Worm (Caenorhabditis elegans) whole organism, L1 larva: ENCODE results near the gene vit-2.

Experiments used
- C16A3.4 ChIP-seq: fragments of 150-350 bp; optimal IDR thresholded peaks from 2 replicates; lab custom pipeline; 2014; ENCODE audit warnings: missing biosample characterization, missing genetic modification characterization
- F16B12.6 ChIP-seq: fragments of 150-350 bp; optimal IDR thresholded peaks from 2 replicates; lab custom pipeline; 2014; ENCODE audit warnings: missing biosample characterization, missing genetic modification characterization
- Y116A8C.19 ChIP-seq: sonication (generic microtip); optimal IDR thresholded peaks from 2 replicates; lab custom pipeline; 2016; ENCODE audit warnings: missing compliant biosample characterization, missing genetic modification characterization, borderline replicate concordance
- blmp-1 ChIP-seq: fragments of 150-350 bp; optimal IDR thresholded peaks from 2 replicates; lab custom pipeline; 2014; ENCODE audit warnings: missing biosample characterization, missing genetic modification characterization
- ceh-82 ChIP-seq, 3 experiments: fragments of 150-350 bp in 1 of 3; sonication (generic microtip) in 2 of 3; optimal IDR thresholded peaks; 2 replicates each; lab custom pipeline; 2014 to 2017; ENCODE audit warnings: missing biosample characterization in 3 of 3, missing genetic modification characterization in 3 of 3
- ces-1 ChIP-seq: fragments of 150-350 bp; optimal IDR thresholded peaks from 2 replicates; lab custom pipeline; 2014; ENCODE audit warnings: missing biosample characterization, missing genetic modification reagents, missing genetic modification characterization
- dpl-1 ChIP-seq, 3 experiments: fragments of 150-350 bp in 2 of 3; sonication (generic microtip) in 1 of 3; optimal IDR thresholded peaks; 2 replicates each; lab custom pipeline; 2014 to 2017; ENCODE audit warnings: missing biosample characterization in 3 of 3, missing genetic modification characterization in 3 of 3, missing genetic modification reagents in 3 of 3
- dsc-1 ChIP-seq: sonication (generic microtip); optimal IDR thresholded peaks from 2 replicates; lab custom pipeline; 2016; ENCODE audit warnings: mild to moderate bottlenecking, missing genetic modification characterization, missing compliant biosample characterization
- efl-1 ChIP-seq, 4 experiments: fragments of 150-350 bp; optimal IDR thresholded peaks in 3 of 4; peaks in 1 of 4; 1 replicate in 1 of 4; 2 replicates in 3 of 4; lab custom pipeline; 2014; ENCODE audit warnings: missing biosample characterization in 2 of 4, missing genetic modification characterization in 2 of 4, missing genetic modification reagents in 2 of 4
- efl-3 ChIP-seq: fragments of 200-800 bp; sonication (Bioruptor generic); optimal IDR thresholded peaks from 2 replicates; lab custom pipeline; 2018; ENCODE audit warnings: mild to moderate bottlenecking, missing genetic modification characterization, missing compliant biosample characterization
- egl-13 ChIP-seq: sonication (generic microtip); optimal IDR thresholded peaks from 2 replicates; lab custom pipeline; 2016; ENCODE audit warnings: missing genotype, missing genetic modification reagents, missing genetic modification characterization, missing compliant biosample characterization
- elt-2 ChIP-seq: sonication (generic microtip); optimal IDR thresholded peaks from 2 replicates; lab custom pipeline; 2016; ENCODE audit warnings: missing genetic modification characterization, mild to moderate bottlenecking, inconsistent platforms, missing compliant biosample characterization, missing genetic modification reagents
- elt-3 ChIP-seq, 6 experiments: fragments of 150-350 bp in 1 of 6; sonication (generic microtip); optimal IDR thresholded peaks; 2 replicates each; lab custom pipeline; 2017 to 2018; ENCODE audit warnings: missing biosample characterization in 6 of 6, missing genetic modification characterization in 6 of 6, inconsistent platforms in 1 of 6
- ets-5 ChIP-seq: fragments of 200-800 bp; sonication (Bioruptor generic); IDR thresholded peaks from 2 replicates; pipeline ENCODE4 v1.3.6; 2022; ENCODE audit warnings: missing genetic modification characterization, missing compliant biosample characterization
- fkh-10 ChIP-seq: sonication (generic microtip); optimal IDR thresholded peaks from 2 replicates; lab custom pipeline; 2017; ENCODE audit warnings: missing biosample characterization, missing genetic modification reagents, missing genetic modification characterization
- grh-1 ChIP-seq: fragments of 200-800 bp; sonication (Bioruptor generic); IDR thresholded peaks from 2 replicates; pipeline ENCODE4 v1.3.6; 2022; ENCODE audit warnings: missing genetic modification reagents, missing genetic modification characterization, missing compliant biosample characterization
- hlh-17 ChIP-seq: fragments of 200-800 bp; sonication (Bioruptor generic); optimal IDR thresholded peaks from 2 replicates; lab custom pipeline; 2018; ENCODE audit warnings: missing genetic modification characterization, mild to moderate bottlenecking, missing compliant biosample characterization, moderate library complexity, borderline replicate concordance
- irx-1 ChIP-seq: sonication (generic microtip); optimal IDR thresholded peaks from 2 replicates; lab custom pipeline; 2016; ENCODE audit warnings: missing genetic modification characterization, missing compliant biosample characterization
- jun-1 ChIP-seq: fragments of 150-350 bp; optimal IDR thresholded peaks from 2 replicates; lab custom pipeline; 2014; ENCODE audit warnings: missing biosample characterization, missing genetic modification reagents, missing genetic modification characterization
- lin-14 ChIP-seq: fragments of 200-800 bp; sonication (Bioruptor generic); optimal IDR thresholded peaks from 2 replicates; lab custom pipeline; 2018; ENCODE audit warnings: mild to moderate bottlenecking, missing genetic modification characterization, moderate library complexity, missing compliant biosample characterization
- lin-35 ChIP-seq, 2 experiments: fragments of 150-350 bp; optimal IDR thresholded peaks; 2 replicates each; lab custom pipeline; 2014; ENCODE audit warnings: missing biosample characterization in 2 of 2, missing genetic modification characterization in 2 of 2, missing genetic modification reagents in 2 of 2
- lsy-2 ChIP-seq, 2 experiments: fragments of 150-350 bp; optimal IDR thresholded peaks; 2 replicates each; lab custom pipeline; 2014; ENCODE audit warnings: missing biosample characterization in 2 of 2, missing genetic modification characterization in 2 of 2
- mdl-1 ChIP-seq, 2 experiments: fragments of 150-350 bp; optimal IDR thresholded peaks; 2 replicates each; lab custom pipeline; 2014 to 2017; ENCODE audit warnings: missing biosample characterization in 2 of 2, missing genetic modification characterization in 2 of 2, inconsistent platforms in 1 of 2
- mep-1 ChIP-seq: fragments of 150-350 bp; optimal IDR thresholded peaks from 2 replicates; lab custom pipeline; 2014; ENCODE audit warnings: missing biosample characterization, missing genetic modification characterization
- nhr-11 ChIP-seq: fragments of 150-350 bp; optimal IDR thresholded peaks from 2 replicates; lab custom pipeline; 2014; ENCODE audit warnings: missing biosample characterization, missing genetic modification characterization
- nhr-12 ChIP-seq: sonication (generic microtip); optimal IDR thresholded peaks from 2 replicates; lab custom pipeline; 2017; ENCODE audit warnings: missing biosample characterization, missing genetic modification characterization
- nhr-19 ChIP-seq: fragments of 200-800 bp; sonication (Bioruptor generic); conservative IDR thresholded peaks from 2 replicates; pipeline ENCODE4 v1.3.6; 2022; ENCODE audit warnings: missing genetic modification characterization, missing compliant biosample characterization
- nhr-20 ChIP-seq: sonication (generic microtip); optimal IDR thresholded peaks from 2 replicates; lab custom pipeline; 2016; ENCODE audit warnings: mild to moderate bottlenecking, missing genetic modification characterization, missing compliant biosample characterization
- nhr-47 ChIP-seq: sonication (generic microtip); optimal IDR thresholded peaks from 2 replicates; lab custom pipeline; 2016; ENCODE audit warnings: mild to moderate bottlenecking, missing genetic modification characterization, moderate library complexity, missing compliant biosample characterization
- nhr-71 ChIP-seq: sonication (generic microtip); optimal IDR thresholded peaks from 2 replicates; lab custom pipeline; 2016; ENCODE audit warnings: mild to moderate bottlenecking, missing genetic modification characterization, moderate library complexity, missing compliant biosample characterization
- nhr-77 ChIP-seq: fragments of 150-350 bp; optimal IDR thresholded peaks from 2 replicates; lab custom pipeline; 2014; ENCODE audit warnings: missing biosample characterization, missing genetic modification characterization
- nhr-85 ChIP-seq: sonication (generic microtip); peaks from one replicate; lab custom pipeline; 2016; ENCODE audit warnings: missing genetic modification characterization, inconsistent platforms, missing compliant biosample characterization
- nhr-90 ChIP-seq: sonication (generic microtip); optimal IDR thresholded peaks from 2 replicates; lab custom pipeline; 2016; ENCODE audit warnings: mild to moderate bottlenecking, missing genetic modification characterization, missing compliant biosample characterization; ENCODE audit not compliant: poor library complexity
- pax-3 ChIP-seq: fragments of 200-800 bp; sonication (Bioruptor generic); optimal IDR thresholded peaks from 2 replicates; lab custom pipeline; 2018; ENCODE audit warnings: mild to moderate bottlenecking, missing genetic modification characterization, moderate library complexity, missing compliant biosample characterization
- pqm-1 ChIP-seq: sonication (generic microtip); optimal IDR thresholded peaks from 3 replicates; lab custom pipeline; 2017; ENCODE audit warnings: missing biosample characterization, missing genetic modification characterization
- rnt-1 ChIP-seq: sonication (generic microtip); optimal IDR thresholded peaks from 2 replicates; lab custom pipeline; 2016; ENCODE audit warnings: mild to moderate bottlenecking, missing genetic modification characterization, moderate library complexity, missing compliant biosample characterization
- skn-1 ChIP-seq: fragments of 150-350 bp; optimal IDR thresholded peaks from 2 replicates; lab custom pipeline; 2014; ENCODE audit warnings: missing biosample characterization, missing genetic modification characterization
- snpc-4 ChIP-seq: fragments of 150-350 bp; optimal IDR thresholded peaks from 2 replicates; lab custom pipeline; 2014; ENCODE audit warnings: missing biosample characterization, missing genetic modification characterization
- snu-23 ChIP-seq: sonication (generic microtip); optimal IDR thresholded peaks from 2 replicates; lab custom pipeline; 2016; ENCODE audit warnings: missing genetic modification characterization, missing compliant biosample characterization
- sox-4 ChIP-seq: sonication (generic microtip); optimal IDR thresholded peaks from 2 replicates; lab custom pipeline; 2016; ENCODE audit warnings: missing genetic modification characterization, missing compliant biosample characterization
- sptf-1 ChIP-seq: fragments of 150-350 bp; optimal IDR thresholded peaks from 2 replicates; lab custom pipeline; 2014; ENCODE audit warnings: missing biosample characterization, missing genetic modification characterization
- swsn-7 ChIP-seq: sonication (generic microtip); optimal IDR thresholded peaks from 2 replicates; lab custom pipeline; 2016; ENCODE audit warnings: missing genetic modification characterization, missing compliant biosample characterization
- tbx-2 ChIP-seq: sonication (generic microtip); optimal IDR thresholded peaks from 2 replicates; lab custom pipeline; 2016; ENCODE audit warnings: missing genetic modification characterization, missing compliant biosample characterization
- tlp-1 ChIP-seq: fragments of 150-350 bp; optimal IDR thresholded peaks from 2 replicates; lab custom pipeline; 2014; ENCODE audit warnings: missing biosample characterization, missing genetic modification characterization
- unc-30 ChIP-seq: sonication (generic microtip); optimal IDR thresholded peaks from 2 replicates; lab custom pipeline; 2017; ENCODE audit warnings: missing biosample characterization, missing genetic modification characterization
- unc-62 ChIP-seq: fragments of 150-350 bp; optimal IDR thresholded peaks from 2 replicates; lab custom pipeline; 2014; ENCODE audit warnings: missing biosample characterization, missing genetic modification reagents, missing genetic modification characterization
- unc-98 ChIP-seq: fragments of 200-800 bp; sonication (Bioruptor generic); IDR thresholded peaks from 2 replicates; pipeline ENCODE4 v1.3.6; 2022; ENCODE audit warnings: missing genetic modification characterization, missing compliant biosample characterization
- xbp-1 ChIP-seq: sonication (generic microtip); optimal IDR thresholded peaks from 2 replicates; lab custom pipeline; 2016; ENCODE audit warnings: missing genetic modification characterization, missing compliant biosample characterization
- zip-4 ChIP-seq: fragments of 200-800 bp; sonication (Bioruptor generic); optimal IDR thresholded peaks from 2 replicates; lab custom pipeline; 2018; ENCODE audit warnings: mild to moderate bottlenecking, missing genetic modification characterization, moderate library complexity, missing compliant biosample characterization
- ztf-4 ChIP-seq: fragments of 150-350 bp; optimal IDR thresholded peaks from 2 replicates; lab custom pipeline; 2014; ENCODE audit warnings: missing biosample characterization, missing genetic modification characterization

Gene vit-2

DNA sequence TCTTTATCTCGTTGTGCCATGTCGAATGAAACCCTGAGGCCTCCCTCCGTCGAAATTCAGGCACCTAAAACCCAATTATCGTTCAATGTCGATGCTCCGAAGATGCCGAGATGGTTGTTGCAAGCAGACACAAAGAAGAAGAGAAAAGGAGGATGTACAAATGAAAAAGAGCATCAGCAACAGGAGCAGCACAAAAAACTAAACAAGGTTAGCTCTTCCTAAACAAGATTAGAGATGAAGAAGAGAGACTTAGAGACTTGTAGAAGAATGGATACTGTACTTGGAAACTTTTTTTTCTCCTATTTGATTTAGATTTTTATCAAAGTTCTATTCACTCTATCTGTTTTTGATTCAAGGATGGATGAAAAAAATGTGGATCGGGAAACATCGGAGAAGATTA is 16.7 kb downstream of the vit-2 start:
- TF ChIP-seq fkh-10 (GFP tag; lab: Kevin White, UChicago) (peak; percentile 93), tbx-2 (tag; lab: Kevin White, UChicago) (peak; percentile 41), dpl-1 (GFP tag; optimal IDR thresholded peaks at IDR 0.05; lab: Kevin White, UChicago) (no peak), ces-1 (GFP tag; lab: Kevin White, UChicago) (peak; percentile 94), sptf-1 (no peak), lin-14 (GFP tag; lab: Kevin White, UChicago) (peak; percentile 81), lsy-2 (tag; optimal IDR thresholded peaks at IDR 0.05; lab: Kevin White, UChicago) (peak; percentile 11 to 52), pax-3 (tag; lab: Kevin White, UChicago) (no peak)

DNA sequence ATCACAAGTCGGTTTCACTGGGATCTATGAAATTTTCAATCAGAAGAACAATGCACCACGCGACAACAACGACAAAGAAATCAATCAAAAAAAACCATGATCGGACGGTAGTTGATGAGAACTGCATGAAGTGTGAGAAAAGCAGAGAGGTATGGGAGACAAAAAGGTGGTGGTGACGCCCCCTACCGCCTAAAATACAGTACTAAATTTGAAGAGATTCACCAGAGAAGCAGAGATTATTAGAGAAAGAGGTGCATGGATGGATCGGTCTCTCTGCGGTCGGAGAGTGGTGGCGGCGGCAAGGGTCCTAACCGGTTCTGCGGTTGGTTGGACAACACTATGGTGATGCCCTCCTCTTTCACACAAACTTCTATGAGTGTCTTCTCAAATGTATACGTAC is 18.4 kb downstream of the vit-2 start:
- no peak for TF ChIP-seq efl-3 (GFP tag; lab: Kevin White, UChicago)
- TF ChIP-seq mep-1 (tag; lab: Kevin White, UChicago), result peak; percentile 48
- peak; percentile 47 for TF ChIP-seq nhr-19 (GFP tag; lab: Robert Waterston, UW)
- no peak for TF ChIP-seq unc-62 (GFP tag; lab: Kevin White, UChicago)
- TF ChIP-seq nhr-47 (tag; lab: Kevin White, UChicago), result peak; percentile 48
- TF ChIP-seq swsn-7 (tag; lab: Kevin White, UChicago), result peak; percentile 33
- TF ChIP-seq unc-30 (tag; lab: Kevin White, UChicago), result no peak
- TF ChIP-seq ets-5 (GFP tag; lab: Robert Waterston, UW), result no peak
- no peak for TF ChIP-seq snpc-4 (tag; lab: Kevin White, UChicago)
- TF ChIP-seq pqm-1, result no peak
- TF ChIP-seq F16B12.6 (tag; lab: Kevin White, UChicago), result no peak
- no peak for TF ChIP-seq hlh-17 (GFP tag; lab: Kevin White, UChicago)
- TF ChIP-seq tlp-1 (tag; lab: Kevin White, UChicago), result no peak
- peak; percentile 26 to 58 for TF ChIP-seq lsy-2 (tag; optimal IDR thresholded peaks at IDR 0.05; lab: Kevin White, UChicago)
- peak; percentile 59 for TF ChIP-seq rnt-1 (tag; lab: Kevin White, UChicago)
- peak in 1 of 2 experiments; percentile 68 for TF ChIP-seq mdl-1 (tag; optimal IDR thresholded peaks at IDR 0.05; lab: Kevin White, UChicago)
- no peak for TF ChIP-seq ceh-82 (tag; optimal IDR thresholded peaks at IDR 0.05; lab: Kevin White, UChicago)
- TF ChIP-seq lin-35 (GFP tag; optimal IDR thresholded peaks at IDR 0.05; lab: Kevin White, UChicago), result peak in 1 of 2 experiments; percentile 67
- no peak for TF ChIP-seq sox-4 (tag; lab: Kevin White, UChicago)
- TF ChIP-seq nhr-71 (tag; lab: Kevin White, UChicago), result peak; percentile 80
- no peak for TF ChIP-seq Y116A8C.19
- no peak for TF ChIP-seq elt-2 (tag; lab: Kevin White, UChicago)
- peak; percentile 60 for TF ChIP-seq tbx-2 (tag; lab: Kevin White, UChicago)
- TF ChIP-seq nhr-20 (tag; lab: Kevin White, UChicago), result peak; percentile 83
- peak; percentile 30 for TF ChIP-seq C16A3.4 (tag; lab: Kevin White, UChicago)
- TF ChIP-seq nhr-77, result peak; percentile 22
- TF ChIP-seq xbp-1 (tag; lab: Kevin White, UChicago), result peak; percentile 61
- TF ChIP-seq skn-1 (tag; lab: Kevin White, UChicago), result peak; percentile 28
- TF ChIP-seq irx-1 (tag; lab: Kevin White, UChicago), result peak; percentile 26
- no peak for TF ChIP-seq zip-4 (GFP tag; lab: Kevin White, UChicago)
- peak; percentile 70 for TF ChIP-seq nhr-90 (tag; lab: Kevin White, UChicago)
- peak; percentile 91 for TF ChIP-seq grh-1 (GFP tag; lab: Robert Waterston, UW)
- peak in 1 of 2 experiments; percentile 21 for TF ChIP-seq efl-1 (optimal IDR thresholded peaks at IDR 0.05; lab: Kevin White, UChicago)
- TF ChIP-seq efl-1 (GFP tag; optimal IDR thresholded peaks at IDR 0.05 in 1 of 2; lab: Kevin White, UChicago), result peak in 1 of 2 experiments; percentile 24
- TF ChIP-seq dsc-1 (tag; lab: Kevin White, UChicago), result no peak
- TF ChIP-seq snu-23 (GFP tag; lab: Kevin White, UChicago), result peak; percentile 81
- TF ChIP-seq nhr-12, result no peak
- peak; percentile 99 for TF ChIP-seq nhr-85 (tag; lab: Kevin White, UChicago)
- TF ChIP-seq ztf-4 (tag; lab: Kevin White, UChicago), result no peak
- peak in 3 of 6 experiments; percentile 16 to 82 (median 51) for TF ChIP-seq elt-3 (tag; optimal IDR thresholded peaks at IDR 0.05; lab: Kevin White, UChicago)
- TF ChIP-seq blmp-1 (tag; lab: Kevin White, UChicago), result peak; percentile 88
- TF ChIP-seq nhr-11 (tag; lab: Kevin White, UChicago), result no peak
- no peak for TF ChIP-seq jun-1 (tag; lab: Kevin White, UChicago)
- TF ChIP-seq fkh-10 (GFP tag; lab: Kevin White, UChicago), result no peak
- TF ChIP-seq unc-98, result no peak
- no peak for TF ChIP-seq egl-13 (tag; lab: Kevin White, UChicago)
- TF ChIP-seq lin-14 (GFP tag; lab: Kevin White, UChicago), result peak; percentile 82
